Fruit fly (Drosophila melanogaster) S2 (cell line): ENCODE measurements around the gene kek5.

ENCODE experiments used
- CG8478 ChIP-seq: fragments of >200 bp; optimal IDR thresholded peaks from 2 replicates; lab custom pipeline; 2018
- CTCF ChIP-seq, 2 experiments: fragments of >200 bp; optimal IDR thresholded peaks; 2 replicates each; lab custom pipeline; 2018

dm6 chrX:19461630-19462029 is 108.6 kb downstream of the kek5 start:
- TF ChIP-seq CTCF (optimal IDR thresholded peaks at IDR 0.05; lab: Kevin White, UChicago) (no peak), CG8478 (no peak)
